Fruit fly (Drosophila melanogaster) whole organism, embryonic: Measurements from ENCODE around the gene Kdm5.

Experiments used
- CG1024 ChIP-seq: fragments of 200-800 bp; sonication (Bioruptor generic); IDR thresholded peaks from 2 replicates; pipeline ENCODE4 v1.3.6; 2022; ENCODE audit warnings: missing biosample characterization, missing genetic modification characterization
- CG10543 ChIP-seq: fragments of 200-800 bp; sonication (Bioruptor generic); optimal IDR thresholded peaks from 3 replicates; lab custom pipeline; 2017; ENCODE audit warnings: missing biosample characterization, mild to moderate bottlenecking, missing genetic modification characterization, moderate library complexity
- CG10654 ChIP-seq: fragments of 200-800 bp; sonication (Bioruptor generic); optimal IDR thresholded peaks from 2 replicates; lab custom pipeline; 2016; ENCODE audit warnings: missing biosample characterization, missing genetic modification characterization
- CG12769 ChIP-seq: fragments of 200-800 bp; sonication (Bioruptor generic); optimal IDR thresholded peaks from 2 replicates; lab custom pipeline; 2019; ENCODE audit warnings: missing biosample characterization, mild to moderate bottlenecking, missing genetic modification characterization, moderate library complexity
- CG13424 ChIP-seq: fragments of 200-800 bp; sonication (Bioruptor generic); optimal IDR thresholded peaks from 2 replicates; lab custom pipeline; 2019; ENCODE audit warnings: missing biosample characterization, mild to moderate bottlenecking, missing genetic modification characterization, moderate library complexity
- CG15514 ChIP-seq: fragments of 200-800 bp; sonication (Bioruptor generic); optimal IDR thresholded peaks from 3 replicates; lab custom pipeline; 2017; ENCODE audit warnings: missing biosample characterization, missing genetic modification characterization, mild to moderate bottlenecking, moderate library complexity, missing genetic modification reagents
- CG1647 ChIP-seq: fragments of 200-800 bp; sonication (Bioruptor generic); optimal IDR thresholded peaks from 3 replicates; lab custom pipeline; 2016; ENCODE audit warnings: missing biosample characterization, missing genetic modification characterization
- CG17829 ChIP-seq: fragments of 200-800 bp; optimal IDR thresholded peaks from 2 replicates; lab custom pipeline; 2019; ENCODE audit warnings: missing biosample characterization, mild to moderate bottlenecking, missing genetic modification characterization, moderate library complexity
- CG32532 ChIP-seq: fragments of 200-800 bp; sonication (Bioruptor generic); IDR thresholded peaks from 2 replicates; pipeline ENCODE4 v1.3.6; 2022; ENCODE audit warnings: missing biosample characterization, missing genetic modification characterization
- CG32772 ChIP-seq: fragments of 200-800 bp; sonication (Bioruptor generic); IDR thresholded peaks from 2 replicates; pipeline ENCODE4 v1.3.6; 2022; ENCODE audit warnings: missing biosample characterization, missing genetic modification characterization
- CG3407 ChIP-seq: fragments of 200-800 bp; sonication (Bioruptor generic); optimal IDR thresholded peaks from 2 replicates; lab custom pipeline; 2018; ENCODE audit warnings: missing biosample characterization, mild to moderate bottlenecking, missing genetic modification characterization
- CG34376 ChIP-seq: fragments of 200-800 bp; sonication (Bioruptor generic); optimal IDR thresholded peaks from 2 replicates; lab custom pipeline; 2018; ENCODE audit warnings: missing biosample characterization, mild to moderate bottlenecking, missing genetic modification characterization
- CG3847 ChIP-seq: fragments of 200-800 bp; sonication (Bioruptor generic); IDR thresholded peaks from 2 replicates; pipeline ENCODE4 v1.3.6; 2022; ENCODE audit warnings: missing biosample characterization, missing genetic modification characterization
- CG4404 ChIP-seq: fragments of 200-800 bp; sonication (Bioruptor generic); IDR thresholded peaks from 2 replicates; pipeline ENCODE4 v1.3.6; 2022; ENCODE audit warnings: missing biosample characterization, missing genetic modification characterization
- CG7839 ChIP-seq: fragments of 200-800 bp; sonication (Bioruptor generic); optimal IDR thresholded peaks from 3 replicates; lab custom pipeline; 2018; ENCODE audit warnings: missing biosample characterization, mild to moderate bottlenecking, missing genetic modification characterization, moderate library complexity
- CG9437 ChIP-seq: fragments of 200-800 bp; sonication (Bioruptor generic); optimal IDR thresholded peaks from 2 replicates; lab custom pipeline; 2018; ENCODE audit warnings: missing biosample characterization, mild to moderate bottlenecking, missing genetic modification characterization
- CG9727 ChIP-seq: fragments of 200-800 bp; sonication (Bioruptor generic); optimal IDR thresholded peaks from 3 replicates; lab custom pipeline; 2017; ENCODE audit warnings: missing biosample characterization, mild to moderate bottlenecking, missing genetic modification characterization
- CTCF ChIP-seq: fragments of 200-800 bp; sonication (Bioruptor generic); optimal IDR thresholded peaks from 2 replicates; lab custom pipeline; 2017; ENCODE audit warnings: missing biosample characterization, mild to moderate bottlenecking, missing genetic modification characterization, moderate library complexity
- CkIIα-i1 ChIP-seq: fragments of 200-800 bp; sonication (Bioruptor generic); IDR thresholded peaks from 2 replicates; pipeline ENCODE4 v1.3.6; 2022; ENCODE audit warnings: missing biosample characterization, missing genetic modification characterization
- CrebB ChIP-seq: fragments of 200-800 bp; sonication (Bioruptor generic); optimal IDR thresholded peaks from 3 replicates; lab custom pipeline; 2018; ENCODE audit warnings: missing biosample characterization, mild to moderate bottlenecking, missing genetic modification characterization
- D19B ChIP-seq: fragments of 200-800 bp; sonication (Bioruptor generic); optimal IDR thresholded peaks from 2 replicates; lab custom pipeline; 2017; ENCODE audit warnings: missing biosample characterization, mild to moderate bottlenecking, missing genetic modification characterization
- Deaf1 ChIP-seq: fragments of 200-800 bp; optimal IDR thresholded peaks from 3 replicates; lab custom pipeline; 2019; ENCODE audit warnings: missing biosample characterization, mild to moderate bottlenecking, missing genetic modification characterization, moderate library complexity
- Eip74EF ChIP-seq, 2 experiments: fragments of 200-800 bp in 1 of 2; fragments of >200 bp in 1 of 2; sonication (Bioruptor generic) in 1 of 2; optimal IDR thresholded peaks; 2 replicates each; lab custom pipeline; 2017 to 2019; ENCODE audit warnings: missing biosample characterization in 2 of 2, missing genetic modification characterization in 2 of 2, mild to moderate bottlenecking in 1 of 2, moderate library complexity in 1 of 2
- Ets97D ChIP-seq: fragments of 200-800 bp; sonication (Bioruptor generic); optimal IDR thresholded peaks from 3 replicates; lab custom pipeline; 2016; ENCODE audit warnings: missing biosample characterization, missing genetic modification characterization
- Hr78 ChIP-seq, 2 experiments: fragments of 200-800 bp in 1 of 2; fragments of >200 bp in 1 of 2; sonication (Bioruptor generic) in 1 of 2; optimal IDR thresholded peaks; 2 replicates each; lab custom pipeline; 2017 to 2019; ENCODE audit warnings: missing biosample characterization in 2 of 2, missing genetic modification characterization in 2 of 2, mild to moderate bottlenecking in 1 of 2, moderate library complexity in 1 of 2
- Myb ChIP-seq: fragments of 200-800 bp; sonication (Bioruptor generic); optimal IDR thresholded peaks from 2 replicates; lab custom pipeline; 2016; ENCODE audit warnings: missing biosample characterization, missing genetic modification characterization
- Rfx ChIP-seq: fragments of 200-800 bp; sonication (Bioruptor generic); IDR thresholded peaks from 2 replicates; pipeline ENCODE4 v1.3.6; 2022; ENCODE audit warnings: missing biosample characterization, missing genetic modification characterization
- Vsx1 ChIP-seq: fragments of 200-800 bp; sonication (Bioruptor generic); optimal IDR thresholded peaks from 2 replicates; lab custom pipeline; 2017; ENCODE audit warnings: missing biosample characterization, mild to moderate bottlenecking, missing genetic modification characterization, missing genetic modification reagents
- al ChIP-seq: fragments of 200-800 bp; sonication (Bioruptor generic); IDR thresholded peaks from 2 replicates; pipeline ENCODE4 v1.3.6; 2022; ENCODE audit warnings: missing biosample characterization, missing genetic modification characterization
- ash1 ChIP-seq: fragments of 200-800 bp; sonication (Bioruptor generic); optimal IDR thresholded peaks from 2 replicates; lab custom pipeline; 2018; ENCODE audit warnings: missing biosample characterization, mild to moderate bottlenecking, missing genetic modification characterization
- chif ChIP-seq, 2 experiments: fragments of 200-800 bp; sonication (Bioruptor generic); optimal IDR thresholded peaks; 3 replicates each; lab custom pipeline; 2016; ENCODE audit warnings: missing biosample characterization in 2 of 2, missing genetic modification characterization in 2 of 2
- crc ChIP-seq: fragments of 200-800 bp; sonication (Bioruptor generic); optimal IDR thresholded peaks from 2 replicates; lab custom pipeline; 2016; ENCODE audit warnings: missing biosample characterization, missing genetic modification characterization
- dpn ChIP-seq, 2 experiments: fragments of 200-800 bp; sonication (Bioruptor generic); optimal IDR thresholded peaks; 3 replicates each; lab custom pipeline; 2016; ENCODE audit warnings: missing biosample characterization in 2 of 2, missing genetic modification characterization in 2 of 2
- ham ChIP-seq: fragments of 200-800 bp; sonication (Bioruptor generic); IDR thresholded peaks from 2 replicates; pipeline ENCODE4 v1.3.6; 2022; ENCODE audit warnings: missing biosample characterization, missing genetic modification characterization
- inv ChIP-seq: fragments of 200-800 bp; sonication (Bioruptor generic); IDR thresholded peaks from 2 replicates; pipeline ENCODE4 v1.3.6; 2022; ENCODE audit warnings: missing biosample characterization, missing genetic modification characterization; ENCODE audit not compliant: partially characterized antibody
- kay ChIP-seq: fragments of 200-800 bp; sonication (Bioruptor generic); optimal IDR thresholded peaks from 2 replicates; lab custom pipeline; 2016; ENCODE audit warnings: missing biosample characterization, missing genetic modification characterization
- ken ChIP-seq: fragments of 200-800 bp; sonication (Bioruptor generic); IDR thresholded peaks from 3 replicates; pipeline ENCODE4 v1.3.6; 2022; ENCODE audit warnings: missing biosample characterization, missing genetic modification characterization
- maf-S ChIP-seq: fragments of 200-800 bp; sonication (Bioruptor generic); optimal IDR thresholded peaks from 2 replicates; lab custom pipeline; 2016; ENCODE audit warnings: missing biosample characterization, missing genetic modification characterization
- mirr ChIP-seq: fragments of 200-800 bp; sonication (Bioruptor generic); optimal IDR thresholded peaks from 3 replicates; lab custom pipeline; 2018; ENCODE audit warnings: missing biosample characterization, mild to moderate bottlenecking, missing genetic modification characterization
- nerfin-1 ChIP-seq: fragments of 200-800 bp; sonication (Bioruptor generic); optimal IDR thresholded peaks from 3 replicates; lab custom pipeline; 2019; ENCODE audit warnings: missing biosample characterization, mild to moderate bottlenecking, missing genetic modification characterization, moderate library complexity
- onecut ChIP-seq: fragments of 200-800 bp; sonication (Bioruptor generic); IDR thresholded peaks from 2 replicates; pipeline ENCODE4 v1.3.6; 2022; ENCODE audit warnings: missing biosample characterization, missing genetic modification characterization
- pho ChIP-seq: fragments of 200-800 bp; sonication (Bioruptor generic); optimal IDR thresholded peaks from 2 replicates; lab custom pipeline; 2016; ENCODE audit warnings: missing biosample characterization, missing genetic modification characterization
- pros ChIP-seq: fragments of 200-800 bp; sonication (Bioruptor generic); optimal IDR thresholded peaks from 3 replicates; lab custom pipeline; 2019; ENCODE audit warnings: missing biosample characterization, mild to moderate bottlenecking, missing genetic modification characterization, moderate library complexity
- slbo ChIP-seq: fragments of 200-800 bp; sonication (Bioruptor generic); IDR thresholded peaks from 2 replicates; pipeline ENCODE4 v1.3.6; 2022; ENCODE audit warnings: missing biosample characterization, missing genetic modification characterization
- tin ChIP-seq: fragments of 200-800 bp; sonication (Bioruptor generic); optimal IDR thresholded peaks from 3 replicates; lab custom pipeline; 2016; ENCODE audit warnings: missing biosample characterization, missing genetic modification characterization
- tup ChIP-seq: fragments of 200-800 bp; sonication (Bioruptor generic); optimal IDR thresholded peaks from 2 replicates; lab custom pipeline; 2016; ENCODE audit warnings: missing biosample characterization, mild to moderate bottlenecking, missing genetic modification characterization, moderate library complexity
- unpg ChIP-seq: fragments of 200-800 bp; sonication (Bioruptor generic); optimal IDR thresholded peaks from 3 replicates; lab custom pipeline; 2018; ENCODE audit warnings: missing biosample characterization, mild to moderate bottlenecking, missing genetic modification characterization, moderate library complexity
- vnd ChIP-seq: fragments of 200-800 bp; sonication (Bioruptor generic); IDR thresholded peaks from 3 replicates; pipeline ENCODE4 v1.3.6; 2022; ENCODE audit warnings: missing biosample characterization, missing genetic modification characterization; ENCODE audit not compliant: partially characterized antibody

Kdm5 gene

DNA sequence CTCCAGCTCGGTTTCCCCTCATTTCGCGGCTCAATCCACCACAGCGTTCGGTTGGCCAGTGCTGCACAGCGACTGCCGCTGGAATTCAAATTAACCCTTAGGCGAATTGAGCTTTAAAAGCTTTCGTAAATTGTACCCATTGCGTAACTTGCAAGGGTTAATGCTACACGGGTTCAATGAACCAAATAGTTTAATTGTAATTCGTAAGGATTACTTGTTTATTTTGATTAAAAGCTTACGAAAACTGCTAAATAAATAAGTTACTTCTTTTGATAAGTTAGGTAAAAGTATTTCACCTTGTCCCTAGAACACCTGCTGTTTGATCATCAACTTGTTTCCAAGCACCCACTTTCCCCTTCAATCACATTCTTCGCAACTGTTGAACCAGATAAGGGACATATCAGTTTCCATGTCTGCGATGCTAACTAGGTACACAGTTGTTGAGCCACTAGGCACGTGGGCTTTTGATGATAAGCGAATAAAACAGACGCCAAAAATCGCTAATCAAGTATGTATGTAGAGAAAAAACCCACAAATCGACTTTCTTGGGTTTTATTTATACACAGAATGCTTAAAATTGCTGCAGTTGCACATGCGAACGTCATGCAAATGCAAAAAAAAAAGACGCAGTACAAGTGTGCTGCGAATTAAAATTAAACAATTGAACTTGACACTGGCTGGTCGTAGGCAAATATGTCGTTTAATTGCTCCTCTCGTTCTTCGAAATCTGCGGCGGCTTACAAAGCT is 46.8 kb upstream of the Kdm5 start, which contains the start of gene Pfas (continued):
- TF ChIP-seq CG3847 (GFP tag; lab: Robert Waterston, UW) (peak; percentile 63), CG32532 (peak; percentile 77), dpn (GFP tag; optimal IDR thresholded peaks at IDR 0.05; lab: Kevin White, UChicago) (peak; percentile 58 to 70), nerfin-1 (peak; percentile 22), CG34376 (peak; percentile 83), maf-S (GFP tag; lab: Kevin White, UChicago) (peak; percentile 27), ash1 (peak; percentile 18), CG1024 (no peak), ham (GFP tag; lab: Robert Waterston, UW) (no peak), inv (GFP tag; lab: Robert Waterston, UW) (no peak), CG12769 (tag; lab: Kevin White, UChicago) (no peak), Eip74EF (GFP tag; optimal IDR thresholded peaks at IDR 0.05; lab: Kevin White, UChicago) (no peak), Deaf1 (tag; lab: Kevin White, UChicago) (peak; percentile 64), crc (GFP tag; lab: Kevin White, UChicago) (peak; percentile 34), CG10654 (GFP tag; lab: Kevin White, UChicago) (peak; percentile 30), CG9437 (GFP tag; lab: Kevin White, UChicago) (peak; percentile 8), CG32772 (GFP tag; lab: Robert Waterston, UW) (no peak), CG9727 (GFP tag; lab: Kevin White, UChicago) (peak; percentile 62), chif (GFP tag; optimal IDR thresholded peaks at IDR 0.05; lab: Kevin White, UChicago) (peak in 1 of 2 experiments; percentile 7), CG7839 (tag; lab: Kevin White, UChicago) (peak; percentile 55), tup (GFP tag; lab: Kevin White, UChicago) (peak; percentile 18), Myb (GFP tag; lab: Kevin White, UChicago) (peak; percentile 95), tin (GFP tag; lab: Kevin White, UChicago) (peak; percentile 5), slbo (GFP tag; lab: Robert Waterston, UW) (peak; percentile 65), CG15514 (GFP tag; lab: Kevin White, UChicago) (peak; percentile 76), CTCF (GFP tag; lab: Kevin White, UChicago) (peak; percentile 7), al (GFP tag; lab: Robert Waterston, UW) (0 out of 2 replicates have a peak, but pooled peaks have one; percentile 31), CG3407 (GFP tag; lab: Kevin White, UChicago) (peak; percentile 6), unpg (GFP tag; lab: Kevin White, UChicago) (peak; percentile 40), Hr78 (GFP tag; optimal IDR thresholded peaks at IDR 0.05; lab: Kevin White, UChicago) (peak in 1 of 2 experiments; percentile 41), mirr (GFP tag; lab: Kevin White, UChicago) (peak; percentile 75), pho (GFP tag; lab: Kevin White, UChicago) (peak; percentile 63), CG10543 (GFP tag; lab: Kevin White, UChicago) (peak; percentile 60), onecut (peak; percentile 43; the same call in 1 of the 2 replicates), CG1647 (GFP tag; lab: Kevin White, UChicago) (peak; percentile 61), CG13424 (tag; lab: Kevin White, UChicago) (peak; percentile 39), kay (peak; percentile 45), CkIIα-i1 (GFP tag; lab: Robert Waterston, UW) (no peak), vnd (GFP tag; lab: Robert Waterston, UW) (no peak), Rfx (peak; percentile 77), D19B (GFP tag; lab: Kevin White, UChicago) (no peak), Ets97D (GFP tag; lab: Kevin White, UChicago) (peak; percentile 33), ken (GFP tag; lab: Robert Waterston, UW) (peak; percentile 43; the same call in 1 of the 3 replicates), pros (GFP tag; lab: Kevin White, UChicago) (no peak), CrebB (peak; percentile 66), CG4404 (GFP tag; lab: Robert Waterston, UW) (no peak), CG17829 (tag; lab: Kevin White, UChicago) (peak; percentile 19), Vsx1 (GFP tag; lab: Kevin White, UChicago) (no peak)
